Fruit fly (Drosophila melanogaster) whole organism, adult: ENCODE data around the gene car.

Source experiments
- CG11617 ChIP-seq: fragments of 200-800 bp; sonication (Bioruptor generic); optimal IDR thresholded peaks from 2 replicates; lab custom pipeline; 2017; ENCODE audit warnings: mild to moderate bottlenecking, missing biosample characterization, missing genetic modification reagents, missing genetic modification characterization
- CG12768 ChIP-seq: fragments of 200-800 bp; sonication (Bioruptor generic); optimal IDR thresholded peaks from 2 replicates; lab custom pipeline; 2017; ENCODE audit warnings: missing biosample characterization, missing genetic modification characterization, mild to moderate bottlenecking, moderate library complexity, missing genetic modification reagents
- CG14711 ChIP-seq: fragments of 200-800 bp; sonication (Bioruptor generic); optimal IDR thresholded peaks from 2 replicates; lab custom pipeline; 2018; ENCODE audit warnings: missing biosample characterization, mild to moderate bottlenecking, missing genetic modification characterization, moderate library complexity
- CG1620 ChIP-seq: fragments of 200-800 bp; sonication (Bioruptor generic); optimal IDR thresholded peaks from 2 replicates; lab custom pipeline; 2016; ENCODE audit warnings: missing biosample characterization, missing genetic modification characterization
- CG33017 ChIP-seq: fragments of 200-800 bp; sonication (Bioruptor generic); optimal IDR thresholded peaks from 2 replicates; lab custom pipeline; 2018; ENCODE audit warnings: missing biosample characterization, mild to moderate bottlenecking, missing genetic modification characterization, moderate library complexity
- CG5204 ChIP-seq: fragments of 200-800 bp; sonication (Bioruptor generic); optimal IDR thresholded peaks from 2 replicates; lab custom pipeline; 2016; ENCODE audit warnings: missing biosample characterization, missing genetic modification characterization
- CG7045 ChIP-seq: fragments of 200-800 bp; sonication (Bioruptor generic); optimal IDR thresholded peaks from 2 replicates; lab custom pipeline; 2017; ENCODE audit warnings: missing biosample characterization, mild to moderate bottlenecking, missing genetic modification characterization
- CG7101 ChIP-seq: fragments of 200-800 bp; sonication (Bioruptor generic); optimal IDR thresholded peaks from 2 replicates; lab custom pipeline; 2018; ENCODE audit warnings: missing biosample characterization, mild to moderate bottlenecking, missing genetic modification characterization, moderate library complexity
- Clk ChIP-seq: fragments of 200-800 bp; sonication (Bioruptor generic); optimal IDR thresholded peaks from 2 replicates; lab custom pipeline; 2017; ENCODE audit warnings: missing biosample characterization, missing genetic modification characterization
- Crg-1 ChIP-seq: fragments of 200-800 bp; sonication (Bioruptor generic); optimal IDR thresholded peaks from 2 replicates; lab custom pipeline; 2016; ENCODE audit warnings: missing biosample characterization, missing genetic modification characterization
- Hr96 ChIP-seq: fragments of 200-800 bp; sonication (Bioruptor generic); optimal IDR thresholded peaks from 2 replicates; lab custom pipeline; 2016; ENCODE audit warnings: missing biosample characterization, missing genetic modification characterization
- Mnt ChIP-seq: fragments of 200-800 bp; sonication (Bioruptor generic); optimal IDR thresholded peaks from 2 replicates; lab custom pipeline; 2016; ENCODE audit warnings: missing biosample characterization, mild to moderate bottlenecking, missing genetic modification characterization
- bab1 ChIP-seq: fragments of 200-800 bp; sonication (Bioruptor generic); optimal IDR thresholded peaks from 3 replicates; lab custom pipeline; 2019; ENCODE audit warnings: missing biosample characterization, mild to moderate bottlenecking, missing genetic modification characterization, moderate library complexity
- cic ChIP-seq: fragments of 200-800 bp; sonication (Bioruptor generic); optimal IDR thresholded peaks from 2 replicates; lab custom pipeline; 2017; ENCODE audit warnings: missing biosample characterization, mild to moderate bottlenecking, missing genetic modification characterization, moderate library complexity
- cnc ChIP-seq, 2 experiments: fragments of >200 bp; optimal IDR thresholded peaks; 2 replicates each; lab custom pipeline; 2017
- kay ChIP-seq: fragments of 200-800 bp; sonication (Bioruptor generic); peaks from one replicate; lab custom pipeline; 2016; ENCODE audit warnings: missing biosample characterization, missing genetic modification characterization, borderline replicate concordance
- ovo ChIP-seq: fragments of 200-800 bp; sonication (Bioruptor generic); optimal IDR thresholded peaks from 2 replicates; lab custom pipeline; 2016; ENCODE audit warnings: missing biosample characterization, missing genetic modification characterization
- pad ChIP-seq: fragments of 200-800 bp; sonication (Bioruptor generic); optimal IDR thresholded peaks from 3 replicates; lab custom pipeline; 2017; ENCODE audit warnings: missing biosample characterization, missing genetic modification characterization, mild to moderate bottlenecking, moderate library complexity, missing genetic modification reagents
- tj ChIP-seq: fragments of 200-800 bp; sonication (Bioruptor generic); optimal IDR thresholded peaks from 3 replicates; lab custom pipeline; 2017; ENCODE audit warnings: missing biosample characterization, mild to moderate bottlenecking, missing genetic modification characterization, moderate library complexity
- toe ChIP-seq: fragments of 200-800 bp; sonication (Bioruptor generic); optimal IDR thresholded peaks from 2 replicates; lab custom pipeline; 2016; ENCODE audit warnings: missing biosample characterization, missing genetic modification characterization

Gene car

dm6 chrX:19597684-19598363 is 32.0 kb downstream of the car start, which contains the start of gene RpS10b:
Gene RpS10b, plus strand, starts transcription at chrX:19598031.
- TF ChIP-seq tj (GFP tag; lab: Kevin White, UChicago) (peak; percentile 88), CG7101 (tag; lab: Kevin White, UChicago) (peak; percentile 95), ovo (GFP tag; lab: Kevin White, UChicago) (peak; percentile 97), Mnt (GFP tag; lab: Kevin White, UChicago) (peak; percentile 96), CG12768 (GFP tag; lab: Kevin White, UChicago) (peak; percentile 79), CG7045 (GFP tag; lab: Kevin White, UChicago) (peak; percentile 82), cnc (optimal IDR thresholded peaks at IDR 0.05; lab: Kevin White, UChicago) (no peak), toe (GFP tag; lab: Kevin White, UChicago) (peak; percentile 77), Hr96 (GFP tag; lab: Kevin White, UChicago) (peak; percentile 95), bab1 (GFP tag; lab: Kevin White, UChicago) (peak; percentile 96), cic (GFP tag; lab: Kevin White, UChicago) (peak; percentile 34), CG33017 (tag; lab: Kevin White, UChicago) (peak; percentile 78), CG5204 (peak; percentile 85), CG1620 (peak; percentile 98), pad (GFP tag; lab: Kevin White, UChicago) (peak; percentile 86), CG14711 (tag; lab: Kevin White, UChicago) (peak; percentile 70), Crg-1 (GFP tag; lab: Kevin White, UChicago) (peak; percentile 98), CG11617 (GFP tag; lab: Kevin White, UChicago) (peak; percentile 98), Clk (GFP tag; lab: Kevin White, UChicago) (peak; percentile 34), kay (peak; percentile 58)

dm6 chrX:19598503-19598902 is 32.7 kb downstream of the car start:
- no peak for TF ChIP-seq Crg-1 (GFP tag; lab: Kevin White, UChicago)
- no peak for TF ChIP-seq Mnt (GFP tag; lab: Kevin White, UChicago)
- no peak for TF ChIP-seq CG7101 (tag; lab: Kevin White, UChicago)

dm6 chrX:19601644-19602043 is 35.8 kb downstream of the car start, which contains the start of gene CG14220:
Gene CG14220, minus strand, starts transcription at chrX:19601851.
- TF ChIP-seq tj (GFP tag; lab: Kevin White, UChicago), result peak; percentile 42
- TF ChIP-seq pad (GFP tag; lab: Kevin White, UChicago), result peak; percentile 11
- TF ChIP-seq bab1 (GFP tag; lab: Kevin White, UChicago), result peak; percentile 49
- TF ChIP-seq Mnt (GFP tag; lab: Kevin White, UChicago), result peak; percentile 57
- TF ChIP-seq CG11617 (GFP tag; lab: Kevin White, UChicago), result no peak
- peak; percentile 94 for TF ChIP-seq CG14711 (tag; lab: Kevin White, UChicago)
- peak; percentile 29 for TF ChIP-seq cic (GFP tag; lab: Kevin White, UChicago)
- TF ChIP-seq CG5204, result no peak
- TF ChIP-seq Clk (GFP tag; lab: Kevin White, UChicago), result no peak
- TF ChIP-seq cnc (optimal IDR thresholded peaks at IDR 0.05; lab: Kevin White, UChicago), result no peak
- peak; percentile 36 for TF ChIP-seq CG7101 (tag; lab: Kevin White, UChicago)
- TF ChIP-seq CG7045 (GFP tag; lab: Kevin White, UChicago), result no peak
- peak; percentile 8 for TF ChIP-seq CG1620
- TF ChIP-seq toe (GFP tag; lab: Kevin White, UChicago), result no peak
- peak; percentile 23 for TF ChIP-seq Crg-1 (GFP tag; lab: Kevin White, UChicago)
- TF ChIP-seq ovo (GFP tag; lab: Kevin White, UChicago), result peak; percentile 10
- TF ChIP-seq CG33017 (tag; lab: Kevin White, UChicago), result no peak
- no peak for TF ChIP-seq Hr96 (GFP tag; lab: Kevin White, UChicago)

- TF ChIP-seq CG7045 (GFP tag; lab: Kevin White, UChicago) (no peak), kay (no peak), CG5204 (no peak), bab1 (GFP tag; lab: Kevin White, UChicago) (no peak), CG1620 (no peak), Hr96 (GFP tag; lab: Kevin White, UChicago) (no peak)
Measured at dm6 chrX:19602483-19602882, 36.7 kb downstream of the car start.

- TF ChIP-seq CG5204, result peak; percentile 2
- TF ChIP-seq CG1620, result no peak
- peak; percentile 14 for TF ChIP-seq CG7045 (GFP tag; lab: Kevin White, UChicago)
Measured at dm6 chrX:19603953-19604352, 38.1 kb downstream of the car start.

- peak; percentile 16 for TF ChIP-seq Crg-1 (GFP tag; lab: Kevin White, UChicago)
- peak; percentile 59 for TF ChIP-seq Mnt (GFP tag; lab: Kevin White, UChicago)
- TF ChIP-seq CG12768 (GFP tag; lab: Kevin White, UChicago), result peak; percentile 17
- no peak for TF ChIP-seq toe (GFP tag; lab: Kevin White, UChicago)
- no peak for TF ChIP-seq CG5204
- no peak for TF ChIP-seq Clk (GFP tag; lab: Kevin White, UChicago)
- TF ChIP-seq CG14711 (tag; lab: Kevin White, UChicago), result no peak
- TF ChIP-seq cic (GFP tag; lab: Kevin White, UChicago), result peak; percentile 16
- peak; percentile 55 for TF ChIP-seq CG1620
- TF ChIP-seq Hr96 (GFP tag; lab: Kevin White, UChicago), result no peak
- TF ChIP-seq CG7101 (tag; lab: Kevin White, UChicago), result peak; percentile 44
- no peak for TF ChIP-seq CG7045 (GFP tag; lab: Kevin White, UChicago)
- TF ChIP-seq tj (GFP tag; lab: Kevin White, UChicago), result peak; percentile 20
- TF ChIP-seq ovo (GFP tag; lab: Kevin White, UChicago), result peak; percentile 7
- no peak for TF ChIP-seq CG11617 (GFP tag; lab: Kevin White, UChicago)
- peak; percentile 68 for TF ChIP-seq bab1 (GFP tag; lab: Kevin White, UChicago)
Measured at dm6 chrX:19604997-19605396, 39.2 kb downstream of the car start, which contains the start of gene CG14207. Gene CG14207, plus strand, starts transcription at chrX:19605199.
